Worm (Caenorhabditis elegans): Measurements from ENCODE around the gene ZK1055.4.

DNA sequence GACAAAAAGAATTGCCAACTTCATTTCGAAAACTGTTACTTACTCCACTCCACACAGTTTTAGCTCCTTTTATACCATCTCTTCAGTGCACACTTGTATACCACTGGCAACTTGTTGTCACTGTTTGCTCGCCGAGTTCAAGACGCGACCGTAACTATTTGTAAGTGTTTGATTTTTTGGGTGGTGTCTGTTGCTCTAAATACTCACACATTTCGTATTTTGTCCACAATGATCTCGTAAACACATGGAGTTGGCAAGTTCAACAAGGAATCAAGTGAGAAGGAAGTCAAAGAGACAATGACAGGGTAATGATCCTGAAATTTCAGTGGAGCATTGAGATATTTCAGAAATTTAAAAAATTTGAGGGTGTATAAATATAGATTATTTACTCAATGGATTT is 48.8 kb upstream of the ZK1055.4 start, which contains the start of gene hpo-26:
- TF ChIP-seq ceh-82 (tag; optimal IDR thresholded peaks at IDR 0.05), result no peak
- no peak for TF ChIP-seq elt-1 (tag; optimal IDR thresholded peaks at IDR 0.05)
- no peak for TF ChIP-seq blmp-1 (tag; optimal IDR thresholded peaks at IDR 0.05; ENCODE audit: insufficient read depth)
- TF ChIP-seq lsy-2 (tag; optimal IDR thresholded peaks at IDR 0.05), result no peak
- TF ChIP-seq lin-13 (GFP tag; optimal IDR thresholded peaks at IDR 0.05), result no peak
- TF ChIP-seq zag-1 (tag; optimal IDR thresholded peaks at IDR 0.05), result no peak
- TF ChIP-seq mdl-1 (tag; optimal IDR thresholded peaks at IDR 0.05), result no peak
- TF ChIP-seq unc-55 (GFP tag; optimal IDR thresholded peaks at IDR 0.05), result no peak
- TF ChIP-seq nhr-237 (tag; optimal IDR thresholded peaks at IDR 0.05), result no peak
- no peak for TF ChIP-seq ama-1 (optimal IDR thresholded peaks at IDR 0.05)
- TF ChIP-seq nhr-23 (tag; optimal IDR thresholded peaks at IDR 0.05), result no peak
- TF ChIP-seq unc-62 (GFP tag; optimal IDR thresholded peaks at IDR 0.05), result no peak

All from whole organism, L2 larva.